Fruit fly (Drosophila melanogaster) Kc167 (cell line): ENCODE measurements around the gene Creld.

Experiments
- Myc ChIP-seq: fragments of >200 bp; optimal IDR thresholded peaks from 2 replicates; lab custom pipeline; 2017; ENCODE audit warnings: missing external identifiers
- Sin3A ChIP-seq: fragments of >200 bp; optimal IDR thresholded peaks from 2 replicates; lab custom pipeline; 2018; ENCODE audit warnings: missing external identifiers
- h ChIP-seq: fragments of >200 bp; optimal IDR thresholded peaks from 3 replicates; lab custom pipeline; 2018; ENCODE audit warnings: missing external identifiers
- insv ChIP-seq: fragments of >200 bp; optimal IDR thresholded peaks from 3 replicates; lab custom pipeline; 2018; ENCODE audit warnings: missing external identifiers
- psq ChIP-seq: fragments of >200 bp; optimal IDR thresholded peaks from 2 replicates; lab custom pipeline; 2017; ENCODE audit warnings: missing external identifiers
- ttk ChIP-seq: sonication (Bioruptor generic); optimal IDR thresholded peaks from 2 replicates; lab custom pipeline; 2017; ENCODE audit warnings: missing external identifiers

DNA sequence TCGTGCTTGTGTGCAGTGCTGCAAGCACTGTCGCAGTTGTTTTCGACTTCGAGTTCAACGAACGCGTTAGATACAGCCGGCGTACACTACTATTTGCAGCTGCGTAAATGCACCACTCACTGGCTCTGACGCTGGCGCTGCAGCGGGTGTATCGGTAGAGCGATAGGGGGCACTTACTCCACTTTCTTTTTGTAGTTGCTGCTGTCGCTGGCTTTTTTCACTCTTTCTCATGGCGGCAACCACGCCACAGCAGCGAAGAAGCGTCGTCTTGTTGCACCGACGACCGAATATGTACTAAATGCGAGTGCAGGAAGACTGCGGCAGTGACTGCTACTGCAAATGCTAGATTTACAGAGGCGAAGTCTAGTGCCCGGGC, 19.3 kb downstream of the Creld start, which contains the start of gene CG4822:
- TF ChIP-seq Sin3A (lab: Kevin White, UChicago) (no peak), h (lab: Kevin White, UChicago) (no peak), ttk (lab: Kevin White, UChicago) (no peak), insv (lab: Kevin White, UChicago) (no peak), psq (lab: Kevin White, UChicago) (no peak), Myc (lab: Kevin White, UChicago) (no peak)
